Fruit fly (Drosophila melanogaster): Measurements from ENCODE around the gene Orc2.

- TF ChIP-seq CG8478 (optimal IDR thresholded peaks at IDR 0.05) (no peak), CTCF (optimal IDR thresholded peaks at IDR 0.05) (no peak)
Observed at dm6 chr3R:13952303-13952702, 12.4 kb upstream of the Orc2 start.
